Worm (Caenorhabditis elegans) whole organism, midembryonic: ENCODE measurements around the gene C18A11.2.

ENCODE experiments used
- T22C8.4 ChIP-seq: fragments of 200-800 bp; sonication (Bioruptor generic); IDR thresholded peaks from 2 replicates; pipeline ENCODE4 v1.3.6; 2022; ENCODE audit warnings: missing genetic modification characterization, missing compliant biosample characterization
- flt-1 ChIP-seq: fragments of 200-800 bp; sonication (Bioruptor generic); IDR thresholded peaks from 2 replicates; pipeline ENCODE4 v1.3.6; 2022; ENCODE audit warnings: missing genetic modification characterization, missing compliant biosample characterization
- klf-2 ChIP-seq: fragments of 200-800 bp; sonication (Bioruptor generic); conservative IDR thresholded peaks from 2 replicates; pipeline ENCODE4 v1.3.6; 2022; ENCODE audit warnings: missing genetic modification reagents, missing genetic modification characterization, missing compliant biosample characterization
- med-1 ChIP-seq: sonication (generic microtip); optimal IDR thresholded peaks from 2 replicates; lab custom pipeline; 2017; ENCODE audit warnings: missing genetic modification characterization, mild to moderate bottlenecking, missing compliant biosample characterization, antibody characterized with exemption, missing genetic modification reagents; ENCODE audit not compliant: insufficient read depth
- ztf-23 ChIP-seq: fragments of 200-800 bp; sonication (Bioruptor generic); IDR thresholded peaks from 2 replicates; pipeline ENCODE4 v1.3.6; 2022; ENCODE audit warnings: missing genetic modification reagents, missing genetic modification characterization, missing compliant biosample characterization
- ztf-29 ChIP-seq: fragments of 200-800 bp; sonication (Bioruptor generic); IDR thresholded peaks from 2 replicates; pipeline ENCODE4 v1.3.6; 2022; ENCODE audit warnings: missing genetic modification reagents, missing genetic modification characterization, missing compliant biosample characterization

DNA sequence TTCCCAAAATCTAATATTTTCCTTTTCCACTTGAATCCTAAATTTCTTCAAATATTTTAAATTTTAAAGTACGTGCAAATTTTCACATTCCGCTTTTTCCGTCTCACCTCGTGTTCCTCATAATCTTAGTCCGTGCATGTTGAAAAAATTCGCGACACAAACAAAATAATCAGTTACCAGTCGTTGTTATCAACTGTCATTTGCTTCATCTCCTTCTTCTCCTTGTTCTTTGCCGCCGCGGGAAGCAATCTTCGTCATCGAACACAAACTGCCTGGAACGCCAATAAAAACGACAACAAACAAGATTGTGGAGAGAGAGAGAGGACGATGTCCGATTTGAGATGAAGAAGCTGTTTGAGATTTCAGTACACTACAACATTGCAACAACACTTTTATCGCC lies 49.6 kb upstream of the C18A11.2 start, which contains the start of gene C34D10.5:
- TF ChIP-seq med-1 (GFP tag; lab: Kevin White, UChicago) (no peak), klf-2 (no peak), flt-1 (GFP tag; lab: Robert Waterston, UW) (no peak), ztf-29 (GFP tag; lab: Robert Waterston, UW) (no peak), T22C8.4 (GFP tag; lab: Robert Waterston, UW) (no peak), ztf-23 (no peak)
